Fruit fly (Drosophila melanogaster) whole organism, adult: ENCODE data around the gene Zyx.

ENCODE experiments used
- CG33017 ChIP-seq: fragments of 200-800 bp; sonication (Bioruptor generic); optimal IDR thresholded peaks from 2 replicates; lab custom pipeline; 2018; ENCODE audit warnings: missing biosample characterization, mild to moderate bottlenecking, missing genetic modification characterization, moderate library complexity
- CG5204 ChIP-seq: fragments of 200-800 bp; sonication (Bioruptor generic); optimal IDR thresholded peaks from 2 replicates; lab custom pipeline; 2016; ENCODE audit warnings: missing biosample characterization, missing genetic modification characterization
- CG7101 ChIP-seq: fragments of 200-800 bp; sonication (Bioruptor generic); optimal IDR thresholded peaks from 2 replicates; lab custom pipeline; 2018; ENCODE audit warnings: missing biosample characterization, mild to moderate bottlenecking, missing genetic modification characterization, moderate library complexity
- Crg-1 ChIP-seq: fragments of 200-800 bp; sonication (Bioruptor generic); optimal IDR thresholded peaks from 2 replicates; lab custom pipeline; 2016; ENCODE audit warnings: missing biosample characterization, missing genetic modification characterization
- bab1 ChIP-seq: fragments of 200-800 bp; sonication (Bioruptor generic); optimal IDR thresholded peaks from 3 replicates; lab custom pipeline; 2019; ENCODE audit warnings: missing biosample characterization, mild to moderate bottlenecking, missing genetic modification characterization, moderate library complexity
- kay ChIP-seq: fragments of 200-800 bp; sonication (Bioruptor generic); peaks from one replicate; lab custom pipeline; 2016; ENCODE audit warnings: missing biosample characterization, missing genetic modification characterization, borderline replicate concordance
- tj ChIP-seq: fragments of 200-800 bp; sonication (Bioruptor generic); optimal IDR thresholded peaks from 3 replicates; lab custom pipeline; 2017; ENCODE audit warnings: missing biosample characterization, mild to moderate bottlenecking, missing genetic modification characterization, moderate library complexity

DNA sequence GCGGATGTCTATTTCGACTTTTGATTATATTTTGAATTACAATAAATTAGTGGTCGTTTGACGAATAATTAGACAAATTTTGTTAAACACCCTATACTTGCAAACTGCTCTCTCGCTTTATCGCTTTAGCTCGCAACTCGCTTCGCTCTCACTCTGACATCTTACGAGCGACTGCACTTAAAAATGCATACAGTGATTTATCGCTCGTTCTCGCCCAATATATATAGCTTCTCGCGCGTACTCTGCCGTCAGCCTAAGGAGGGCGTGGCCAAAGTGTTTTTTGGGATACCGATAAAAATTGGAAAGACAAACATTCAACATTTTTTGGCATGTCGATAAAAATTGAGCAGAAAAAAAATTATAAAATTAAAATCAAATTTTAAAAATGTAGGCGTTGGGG lies 56.4 kb downstream of the Zyx start:
- TF ChIP-seq Crg-1 (GFP tag; lab: Kevin White, UChicago): no peak
- TF ChIP-seq CG7101 (tag; lab: Kevin White, UChicago): no peak
- no peak for TF ChIP-seq CG33017 (tag; lab: Kevin White, UChicago)
- no peak for TF ChIP-seq kay
- no peak for TF ChIP-seq bab1
- no peak for TF ChIP-seq CG5204 (GFP tag; lab: Kevin White, UChicago)
- no peak for TF ChIP-seq tj
